Worm (Caenorhabditis elegans): Measurements from ENCODE around the gene eri-12.

ce11 chrIV:12121076-12121475, 35.6 kb upstream of the eri-12 start, which contains the start of the genes ddb-1 and M18.6:
- TF ChIP-seq ceh-2 (tag; optimal IDR thresholded peaks at IDR 0.05) = no peak
- TF ChIP-seq ceh-22 (tag; optimal IDR thresholded peaks at IDR 0.05) = no peak
- no peak for TF ChIP-seq nhr-11 (tag; optimal IDR thresholded peaks at IDR 0.05)
- no peak for TF ChIP-seq pag-3 (tag; optimal IDR thresholded peaks at IDR 0.05; ENCODE audit: borderline replicate concordance)
- TF ChIP-seq F13H6.1 (tag; optimal IDR thresholded peaks at IDR 0.05) = no peak
- no peak for TF ChIP-seq lin-11 (tag; optimal IDR thresholded peaks at IDR 0.05)
- no peak for TF ChIP-seq pha-2 (tag; optimal IDR thresholded peaks at IDR 0.05)
- no peak for TF ChIP-seq ama-1 (optimal IDR thresholded peaks at IDR 0.05)
- no peak for TF ChIP-seq ceh-18 (tag; optimal IDR thresholded peaks at IDR 0.05)
- no peak for TF ChIP-seq hlh-6 (tag; optimal IDR thresholded peaks at IDR 0.05)
